Worm (Caenorhabditis elegans): ENCODE results near the gene bus-19.

DNA sequence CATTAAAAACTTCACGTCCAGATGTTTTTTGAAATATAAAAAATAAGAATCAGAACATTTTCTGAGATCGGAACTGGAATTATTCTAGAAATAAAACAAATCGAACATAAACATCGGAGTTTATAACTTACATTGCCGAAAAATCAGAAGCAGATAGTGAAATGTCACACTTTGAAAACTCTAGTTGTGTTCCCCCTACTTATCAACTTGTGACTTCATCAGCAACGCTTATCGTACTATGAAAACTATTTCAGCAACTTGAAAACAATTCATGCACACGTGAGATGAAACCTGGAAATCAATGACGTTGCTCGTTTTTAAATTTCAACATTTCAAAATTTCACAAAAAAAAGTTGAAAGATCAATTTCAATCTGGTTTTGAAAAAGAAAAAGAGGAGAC, 4.9 kb downstream of the bus-19 start:
- TF ChIP-seq vab-7 (GFP tag; IDR thresholded peaks at IDR 0.05) (no peak), spr-3 (GFP tag; optimal IDR thresholded peaks at IDR 0.05) (no peak), rbr-2 (tag; optimal IDR thresholded peaks at IDR 0.05) (no peak), nhr-77 (tag; optimal IDR thresholded peaks at IDR 0.05) (no peak)

All from whole organism, L4 larva.